Worm (Caenorhabditis elegans) whole organism, young adult: ENCODE results near the gene C31G12.1.

Experiments
- D2030.7 ChIP-seq: fragments of 200-800 bp; sonication (Bioruptor generic); IDR thresholded peaks from 2 replicates; pipeline ENCODE4 v1.3.6; 2022; ENCODE audit warnings: missing genetic modification reagents, missing genetic modification characterization, missing compliant biosample characterization
- F23B12.7 ChIP-seq: sonication (generic microtip); optimal IDR thresholded peaks from 2 replicates; lab custom pipeline; 2017; ENCODE audit warnings: missing genetic modification characterization, mild to moderate bottlenecking, missing compliant biosample characterization, antibody characterized with exemption, moderate library complexity; ENCODE audit not compliant: insufficient read depth
- F52B5.7 ChIP-seq: sonication (generic microtip); optimal IDR thresholded peaks from 2 replicates; lab custom pipeline; 2016; ENCODE audit warnings: mild to moderate bottlenecking, missing genetic modification characterization, missing compliant biosample characterization
- F55B11.4 ChIP-seq: sonication (generic microtip); optimal IDR thresholded peaks from 2 replicates; lab custom pipeline; 2016; ENCODE audit warnings: missing compliant biosample characterization, missing genetic modification characterization, borderline replicate concordance; ENCODE audit not compliant: insufficient read depth
- F57A8.1 ChIP-seq: fragments of 200-800 bp; sonication (Bioruptor generic); optimal IDR thresholded peaks from 2 replicates; lab custom pipeline; 2018; ENCODE audit warnings: mild to moderate bottlenecking, missing genetic modification characterization, moderate library complexity, missing compliant biosample characterization
- T07F8.4 ChIP-seq: sonication (generic microtip); optimal IDR thresholded peaks from 2 replicates; lab custom pipeline; 2016; ENCODE audit warnings: mild to moderate bottlenecking, missing genetic modification characterization, moderate library complexity, missing compliant biosample characterization
- Y67H2A.10 ChIP-seq: fragments of 200-800 bp; sonication (Bioruptor generic); conservative IDR thresholded peaks from 2 replicates; pipeline ENCODE4 v1.3.6; 2022; ENCODE audit warnings: missing genetic modification reagents, missing genetic modification characterization, missing compliant biosample characterization
- Y79H2A.3 ChIP-seq: fragments of 200-800 bp; sonication (Bioruptor generic); conservative IDR thresholded peaks from 2 replicates; pipeline ENCODE4 v1.3.6; 2022; ENCODE audit warnings: missing genetic modification reagents, missing genetic modification characterization, missing compliant biosample characterization
- Y95B8A.8 ChIP-seq: fragments of 200-800 bp; sonication (Bioruptor generic); IDR thresholded peaks from 2 replicates; pipeline ENCODE4 v1.3.6; 2022; ENCODE audit warnings: missing genetic modification reagents, missing genetic modification characterization, missing compliant biosample characterization
- ZK185.1 ChIP-seq: sonication (generic microtip); optimal IDR thresholded peaks from 2 replicates; lab custom pipeline; 2016; ENCODE audit warnings: mild to moderate bottlenecking, missing genetic modification characterization, missing compliant biosample characterization; ENCODE audit not compliant: poor library complexity, severe bottlenecking
- ama-1 ChIP-seq, 3 experiments: fragments of 150-350 bp in 1 of 3; sonication (generic microtip) in 2 of 3; optimal IDR thresholded peaks; 2 replicates each; lab custom pipeline; 2014 to 2018; ENCODE audit warnings: missing biosample characterization in 2 of 3, missing genetic modification characterization in 2 of 3, missing genetic modification reagents in 2 of 3
- aptf-3 ChIP-seq: fragments of 200-800 bp; sonication (Bioruptor generic); IDR thresholded peaks from 2 replicates; pipeline ENCODE4 v1.3.6; 2022; ENCODE audit warnings: missing genetic modification characterization, missing compliant biosample characterization
- atf-7 ChIP-seq: sonication (generic microtip); optimal IDR thresholded peaks from 2 replicates; lab custom pipeline; 2017; ENCODE audit warnings: mild to moderate bottlenecking, missing genetic modification characterization, missing compliant biosample characterization
- athp-1 ChIP-seq: sonication (generic microtip); optimal IDR thresholded peaks from 2 replicates; lab custom pipeline; 2017; ENCODE audit warnings: mild to moderate bottlenecking, missing genetic modification characterization, missing compliant biosample characterization
- attf-5 ChIP-seq: fragments of 200-800 bp; sonication (Bioruptor generic); optimal IDR thresholded peaks from 2 replicates; lab custom pipeline; 2018; ENCODE audit warnings: mild to moderate bottlenecking, missing genetic modification characterization, missing compliant biosample characterization
- attf-6 ChIP-seq: fragments of 200-800 bp; sonication (Bioruptor generic); IDR thresholded peaks from 2 replicates; pipeline ENCODE4 v1.3.6; 2022; ENCODE audit warnings: missing genetic modification reagents, missing genetic modification characterization, missing compliant biosample characterization
- ceh-100 ChIP-seq: fragments of 200-800 bp; sonication (Bioruptor generic); IDR thresholded peaks from 2 replicates; pipeline ENCODE4 v1.3.6; 2022; ENCODE audit warnings: missing genetic modification reagents, missing genetic modification characterization, missing compliant biosample characterization
- ceh-27 ChIP-seq: fragments of 200-800 bp; sonication (Bioruptor generic); optimal IDR thresholded peaks from 2 replicates; lab custom pipeline; 2018; ENCODE audit warnings: mild to moderate bottlenecking, missing genetic modification characterization, moderate library complexity, missing compliant biosample characterization
- die-1 ChIP-seq: sonication (generic microtip); optimal IDR thresholded peaks from 2 replicates; lab custom pipeline; 2016; ENCODE audit warnings: missing genotype, mild to moderate bottlenecking, missing genetic modification characterization, missing compliant biosample characterization
- dox-1 ChIP-seq: fragments of 200-800 bp; sonication (Bioruptor generic); IDR thresholded peaks from 2 replicates; pipeline ENCODE4 v1.3.6; 2022; ENCODE audit warnings: missing genetic modification reagents, missing genetic modification characterization, missing compliant biosample characterization
- egl-44 ChIP-seq: fragments of 200-800 bp; sonication (Bioruptor generic); IDR thresholded peaks from 2 replicates; pipeline ENCODE4 v1.3.6; 2022; ENCODE audit warnings: missing genetic modification reagents, missing genetic modification characterization, missing compliant biosample characterization
- gei-17 ChIP-seq: fragments of 200-800 bp; sonication (Bioruptor generic); optimal IDR thresholded peaks from 2 replicates; lab custom pipeline; 2018; ENCODE audit warnings: mild to moderate bottlenecking, missing genetic modification characterization, missing compliant biosample characterization
- lin-26 ChIP-seq: fragments of 200-800 bp; sonication (Bioruptor generic); IDR thresholded peaks from 2 replicates; pipeline ENCODE4 v1.3.6; 2022; ENCODE audit warnings: missing genetic modification reagents, missing genetic modification characterization, missing compliant biosample characterization
- lsl-1 ChIP-seq: fragments of 200-800 bp; sonication (Bioruptor generic); optimal IDR thresholded peaks from 2 replicates; lab custom pipeline; 2018; ENCODE audit warnings: mild to moderate bottlenecking, missing genetic modification characterization, moderate library complexity, missing compliant biosample characterization
- madf-10 ChIP-seq: sonication (generic microtip); optimal IDR thresholded peaks from 2 replicates; lab custom pipeline; 2016; ENCODE audit warnings: mild to moderate bottlenecking, missing genetic modification characterization, missing compliant biosample characterization
- mcd-1 ChIP-seq: fragments of 200-800 bp; sonication (Bioruptor generic); IDR thresholded peaks from 2 replicates; pipeline ENCODE4 v1.3.6; 2022; ENCODE audit warnings: missing genetic modification reagents, missing genetic modification characterization, missing compliant biosample characterization
- mes-4 ChIP-seq: sonication (generic microtip); optimal IDR thresholded peaks from 2 replicates; lab custom pipeline; 2016; ENCODE audit warnings: missing genotype, missing genetic modification characterization, missing compliant biosample characterization
- nfya-2 ChIP-seq: fragments of 200-800 bp; sonication (Bioruptor generic); IDR thresholded peaks from 2 replicates; pipeline ENCODE4 v1.3.6; 2022; ENCODE audit warnings: missing genetic modification reagents, missing genetic modification characterization, missing compliant biosample characterization
- nhr-120 ChIP-seq: fragments of 200-800 bp; sonication (Bioruptor generic); IDR thresholded peaks from 2 replicates; pipeline ENCODE4 v1.3.6; 2022; ENCODE audit warnings: missing genetic modification characterization, missing compliant biosample characterization
- nhr-179 ChIP-seq: sonication (generic microtip); optimal IDR thresholded peaks from 2 replicates; lab custom pipeline; 2016; ENCODE audit warnings: mild to moderate bottlenecking, missing genetic modification characterization, missing compliant biosample characterization
- sea-2 ChIP-seq: fragments of 200-800 bp; sonication (Bioruptor generic); IDR thresholded peaks from 2 replicates; pipeline ENCODE4 v1.3.6; 2022; ENCODE audit warnings: missing genetic modification characterization, missing compliant biosample characterization
- ztf-22 ChIP-seq: fragments of 200-800 bp; sonication (Bioruptor generic); optimal IDR thresholded peaks from 2 replicates; lab custom pipeline; 2018; ENCODE audit warnings: mild to moderate bottlenecking, missing genetic modification characterization, moderate library complexity, missing compliant biosample characterization
- ztf-3 ChIP-seq: fragments of 200-800 bp; sonication (Bioruptor generic); optimal IDR thresholded peaks from 2 replicates; lab custom pipeline; 2018; ENCODE audit warnings: mild to moderate bottlenecking, missing genetic modification characterization, missing compliant biosample characterization

Gene C31G12.1

ce11 chrV:18167161-18167560, 12.6 kb upstream of the C31G12.1 start, which contains the start of gene C14A6.6:
Gene C14A6.6 (minus strand): TSS chrV:18167261.
- TF ChIP-seq madf-10 (tag; lab: Kevin White, UChicago) = no peak
- no peak for TF ChIP-seq T07F8.4
- TF ChIP-seq ceh-27 (GFP tag; lab: Kevin White, UChicago) = no peak
- no peak for TF ChIP-seq ztf-3
- TF ChIP-seq attf-6 (GFP tag; lab: Robert Waterston, UW) = no peak
- no peak for TF ChIP-seq lsl-1 (GFP tag; lab: Kevin White, UChicago)
- TF ChIP-seq die-1 (tag; lab: Kevin White, UChicago) = no peak
- TF ChIP-seq ama-1 (optimal IDR thresholded peaks at IDR 0.05; lab: Kevin White, UChicago) = no peak
- no peak for TF ChIP-seq ama-1 (GFP tag; optimal IDR thresholded peaks at IDR 0.05; lab: Kevin White, UChicago)
- no peak for TF ChIP-seq mes-4 (tag; lab: Kevin White, UChicago)
- no peak for TF ChIP-seq nfya-2 (GFP tag; lab: Robert Waterston, UW)
- TF ChIP-seq F52B5.7 = no peak
- TF ChIP-seq atf-7 = no peak
- no peak for TF ChIP-seq Y79H2A.3
- TF ChIP-seq nhr-179 (tag; lab: Kevin White, UChicago) = no peak
- no peak for TF ChIP-seq D2030.7
- TF ChIP-seq attf-5 (GFP tag; lab: Kevin White, UChicago) = no peak
- TF ChIP-seq ceh-100 (GFP tag; lab: Robert Waterston, UW) = no peak
- no peak for TF ChIP-seq F23B12.7
- TF ChIP-seq sea-2 (GFP tag; lab: Robert Waterston, UW) = no peak
- TF ChIP-seq, all 124 proteins: peak for 0

- no peak for TF ChIP-seq atf-7
- TF ChIP-seq F55B11.4 (tag; lab: Kevin White, UChicago) = no peak
- no peak for TF ChIP-seq mes-4 (tag; lab: Kevin White, UChicago)
- TF ChIP-seq Y67H2A.10 = no peak
- no peak for TF ChIP-seq ztf-22 (GFP tag; lab: Kevin White, UChicago)
Measured at ce11 chrV:18168266-18168665, 11.5 kb upstream of the C31G12.1 start, which contains the start of gene C14A6.7. Gene C14A6.7 (minus strand): TSS chrV:18168366.

- TF ChIP-seq mcd-1 = no peak
- no peak for TF ChIP-seq dox-1 (GFP tag; lab: Robert Waterston, UW)
- TF ChIP-seq ZK185.1 = no peak
- TF ChIP-seq Y95B8A.8 = no peak
- TF ChIP-seq athp-1 (tag; lab: Kevin White, UChicago) = no peak
- TF ChIP-seq F57A8.1 (GFP tag; lab: Kevin White, UChicago) = no peak
- TF ChIP-seq gei-17 = no peak
- TF ChIP-seq lin-26 (GFP tag; lab: Robert Waterston, UW) = no peak
Measured at ce11 chrV:18171568-18171967, 8.2 kb upstream of the C31G12.1 start, which contains the start of gene C14A6.8. Gene C14A6.8 (minus strand): TSS chrV:18171668.

ce11 chrV:18174951-18175350, 4.8 kb upstream of the C31G12.1 start:
- TF ChIP-seq dox-1 (GFP tag; lab: Robert Waterston, UW) (0 out of 2 replicates have a peak, but pooled peaks have one; percentile 27), aptf-3 (GFP tag; lab: Robert Waterston, UW) (peak; percentile 64; the same call in 1 of the 2 replicates), lin-26 (GFP tag; lab: Robert Waterston, UW) (0 out of 2 replicates have a peak, but pooled peaks have one; percentile 46), nhr-120 (GFP tag; lab: Robert Waterston, UW) (0 out of 2 replicates have a peak, but pooled peaks have one; percentile 69), egl-44 (0 out of 2 replicates have a peak, but pooled peaks have one; percentile 33)
